Worm (Caenorhabditis elegans): ENCODE measurements around the gene F45H10.2.

Gene F45H10.2

DNA sequence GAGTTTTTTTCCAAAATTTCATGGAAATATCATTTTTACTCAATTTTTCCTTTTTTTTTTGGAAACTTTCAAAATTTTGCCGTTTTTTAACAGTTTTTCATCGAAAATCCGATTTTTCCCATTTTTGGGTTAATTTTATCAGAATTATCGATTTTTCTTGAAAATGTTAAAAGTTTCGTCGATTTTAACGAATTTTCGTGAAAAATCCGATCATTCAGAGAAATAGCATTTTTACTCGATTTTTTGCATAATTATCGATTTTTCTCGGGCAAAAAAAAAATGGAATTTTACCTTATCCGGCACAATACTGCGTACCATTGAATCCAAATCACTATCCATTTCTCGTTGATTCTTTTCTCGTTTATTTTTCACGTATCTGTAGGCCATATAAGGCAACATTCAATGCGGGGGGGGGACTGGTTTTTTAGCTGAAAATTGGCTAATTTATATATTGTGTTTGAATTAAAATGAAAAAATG is 45.6 kb downstream of the F45H10.2 start, which contains the start of gene tbc-14:
tbc-14 (minus strand) TSS at position 428 of the 478 bp plus-strand sequence.
- TF ChIP-seq ama-1 (optimal IDR thresholded peaks at IDR 0.05) (no peak), F13H6.1 (tag; optimal IDR thresholded peaks at IDR 0.05) (no peak), egl-27 (tag; optimal IDR thresholded peaks at IDR 0.05) (no peak), mab-5 (tag; optimal IDR thresholded peaks at IDR 0.05) (no peak), nhr-10 (tag; optimal IDR thresholded peaks at IDR 0.05) (no peak), sem-4 (tag; optimal IDR thresholded peaks at IDR 0.05) (no peak), lsy-2 (tag; optimal IDR thresholded peaks at IDR 0.05) (no peak), nhr-21 (tag; optimal IDR thresholded peaks at IDR 0.05) (no peak), unc-39 (tag; optimal IDR thresholded peaks at IDR 0.05) (no peak), dmd-4 (tag; optimal IDR thresholded peaks at IDR 0.05) (no peak), ceh-82 (tag; optimal IDR thresholded peaks at IDR 0.05) (no peak), lin-39 (tag; optimal IDR thresholded peaks at IDR 0.05) (no peak), R02D3.7 (tag; optimal IDR thresholded peaks at IDR 0.05) (no peak), peb-1 (tag; optimal IDR thresholded peaks at IDR 0.05) (no peak), gmeb-1 (tag; optimal IDR thresholded peaks at IDR 0.05) (no peak), nhr-25 (tag; optimal IDR thresholded peaks at IDR 0.05) (no peak)

DNA sequence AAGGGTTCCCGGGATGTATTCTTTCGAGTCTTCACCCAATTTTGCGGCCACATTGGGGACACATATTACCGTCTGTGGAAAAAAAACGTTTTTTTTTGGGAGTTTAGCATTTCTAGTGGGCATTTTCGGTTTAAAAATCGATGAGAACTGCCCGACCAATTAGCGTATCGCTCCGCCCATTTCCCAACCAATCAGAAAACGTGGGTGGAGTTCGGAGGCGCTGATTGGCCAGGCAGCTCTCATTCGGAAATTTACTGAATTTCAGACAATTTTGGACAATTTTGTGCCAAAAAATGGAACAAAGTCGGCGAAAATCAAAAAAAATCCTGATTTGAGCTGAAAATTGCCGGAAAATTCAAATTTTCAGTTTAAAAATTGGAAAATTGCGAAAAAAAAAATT is 46.3 kb downstream of the F45H10.2 start:
- TF ChIP-seq unc-55 (GFP tag; optimal IDR thresholded peaks at IDR 0.05) (no peak), ceh-16 (tag; optimal IDR thresholded peaks at IDR 0.05) (no peak), nhr-77 (tag; optimal IDR thresholded peaks at IDR 0.05) (no peak), lsy-2 (tag; optimal IDR thresholded peaks at IDR 0.05) (no peak), C34F6.9 (tag; optimal IDR thresholded peaks at IDR 0.05) (no peak), nhr-23 (tag; optimal IDR thresholded peaks at IDR 0.05) (no peak), ztf-4 (tag; optimal IDR thresholded peaks at IDR 0.05) (no peak), nhr-25 (tag; optimal IDR thresholded peaks at IDR 0.05) (no peak), mab-5 (tag; optimal IDR thresholded peaks at IDR 0.05) (no peak), nhr-6 (tag; optimal IDR thresholded peaks at IDR 0.05) (no peak), F13H6.1 (tag; optimal IDR thresholded peaks at IDR 0.05) (no peak), sem-4 (tag; optimal IDR thresholded peaks at IDR 0.05) (no peak)

DNA sequence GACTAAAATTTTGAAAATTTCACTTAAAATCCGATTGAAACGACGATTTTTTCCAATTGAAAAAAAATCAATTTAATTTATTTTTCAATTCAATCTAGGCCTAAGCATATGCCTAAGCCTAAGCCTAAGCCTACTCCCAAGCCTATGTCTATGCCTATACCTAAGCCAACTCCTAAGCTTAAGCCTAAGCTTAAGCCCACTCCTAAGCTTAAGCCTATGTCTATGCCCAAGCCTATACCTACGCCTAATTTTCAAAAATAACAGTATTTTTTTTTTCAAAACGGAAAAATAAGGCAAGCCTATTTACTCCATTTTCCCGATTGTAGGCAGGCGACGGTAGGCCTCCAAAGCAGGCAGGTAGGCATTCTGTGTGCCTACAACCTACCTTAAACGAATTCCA is 48.5 kb downstream of the F45H10.2 start:
- no peak for TF ChIP-seq ama-1 (optimal IDR thresholded peaks at IDR 0.05)
- no peak for TF ChIP-seq gmeb-1 (tag; optimal IDR thresholded peaks at IDR 0.05)

Data from whole organism, L2 larva.